Fruit fly (Drosophila melanogaster): ENCODE results near the gene CG4962.

dm6 chr3L:16334876-16335275, 39.5 kb upstream of the CG4962 start:
- TF ChIP-seq CG15710 (tag; optimal IDR thresholded peaks at IDR 0.05) (no peak), rn (GFP tag; IDR thresholded peaks at IDR 0.05) (no peak), D1 (tag; optimal IDR thresholded peaks at IDR 0.05) (no peak)
